Fruit fly (Drosophila melanogaster) whole organism: ENCODE results near the gene Atg8a.

Source experiments
- CG8478 ChIP-seq: fragments of >200 bp; optimal IDR thresholded peaks from 2 replicates; lab custom pipeline; 2018; ENCODE audit warnings: inconsistent platforms
- Dll ChIP-seq: fragments of >200 bp; optimal IDR thresholded peaks from 2 replicates; lab custom pipeline; 2017
- EcR ChIP-seq, 2 experiments: fragments of >200 bp; optimal IDR thresholded peaks; 2 replicates each; lab custom pipeline; 2017; ENCODE audit warnings: missing biosample characterization in 2 of 2, missing genetic modification characterization in 2 of 2, missing genetic modification reagents in 2 of 2
- pan ChIP-seq: fragments of >200 bp; optimal IDR thresholded peaks from 2 replicates; lab custom pipeline; 2017
- psq ChIP-seq: fragments of >200 bp; optimal IDR thresholded peaks from 2 replicates; lab custom pipeline; 2017
- usp ChIP-seq: fragments of >200 bp; optimal IDR thresholded peaks from 2 replicates; lab custom pipeline; 2017; ENCODE audit warnings: missing biosample characterization, missing genetic modification characterization, mixed read lengths

The Atg8a gene

DNA sequence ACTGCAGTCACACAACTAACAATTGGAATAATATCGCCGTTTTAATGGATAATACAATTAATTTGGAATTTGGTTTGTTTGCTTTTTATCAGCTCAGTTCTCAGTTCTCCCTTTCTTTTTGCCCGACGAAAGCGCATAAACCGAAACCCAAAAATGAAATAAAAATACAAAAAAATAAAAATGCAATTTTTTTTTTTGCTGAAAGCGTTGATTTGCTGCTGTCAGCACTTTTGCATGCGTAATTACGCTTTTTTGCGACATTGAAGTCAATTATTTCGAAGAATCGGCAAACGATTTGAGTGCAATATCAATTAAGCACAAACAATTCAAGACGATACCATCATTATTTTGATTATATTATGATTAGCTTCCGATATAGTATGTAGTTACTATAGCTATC is 40.8 kb downstream of the Atg8a start:
- TF ChIP-seq Dll (lab: Kevin White, UChicago) = no peak
- TF ChIP-seq CG8478 (lab: Kevin White, UChicago) = no peak
- TF ChIP-seq psq (lab: Kevin White, UChicago) = no peak
- no peak for TF ChIP-seq pan (lab: Kevin White, UChicago)
- no peak for TF ChIP-seq EcR (GFP tag; optimal IDR thresholded peaks at IDR 0.05; lab: Kevin White, UChicago)

dm6 chrX:10726105-10726694 is 41.9 kb downstream of the Atg8a start:
- TF ChIP-seq usp (GFP tag; lab: Kevin White, UChicago) (no peak), pan (lab: Kevin White, UChicago) (no peak), Dll (lab: Kevin White, UChicago) (no peak), psq (lab: Kevin White, UChicago) (no peak), EcR (GFP tag; optimal IDR thresholded peaks at IDR 0.05; lab: Kevin White, UChicago) (no peak), CG8478 (lab: Kevin White, UChicago) (no peak)

DNA sequence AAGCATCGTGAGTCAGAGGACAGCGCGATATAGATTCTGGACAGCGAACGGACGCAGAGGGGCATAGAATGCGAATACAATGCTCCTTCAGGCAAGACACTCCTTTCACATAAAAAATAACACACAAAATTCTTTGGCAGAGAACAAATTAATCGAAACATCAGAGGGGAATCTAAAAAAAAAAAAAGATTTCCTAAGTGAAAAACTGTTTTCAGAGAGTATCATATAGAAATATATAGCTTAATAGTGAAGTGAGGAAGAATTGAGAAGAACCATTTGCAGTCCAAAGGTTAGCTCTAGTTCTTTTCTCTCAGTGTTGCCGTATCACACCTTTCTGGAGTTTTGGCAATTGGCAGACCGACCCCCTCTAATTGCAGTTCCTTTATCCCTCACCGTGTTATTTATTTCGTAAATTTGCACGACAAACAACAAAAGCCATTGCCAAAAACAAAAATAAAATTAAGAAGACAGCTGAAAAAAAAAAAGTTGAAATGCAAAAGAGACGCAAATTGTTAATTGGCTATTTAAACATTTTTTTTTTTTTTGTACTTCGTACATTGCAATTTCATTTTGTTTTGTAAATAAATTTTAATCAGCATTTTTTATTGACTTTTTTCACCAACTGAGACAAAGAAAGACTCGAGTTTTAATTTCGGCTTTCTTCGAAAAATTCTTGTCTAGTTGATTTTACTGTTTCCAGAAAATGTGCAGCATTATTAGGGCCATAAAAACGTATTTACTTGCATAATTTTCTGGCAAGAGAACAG is 44.5 kb downstream of the Atg8a start:
- TF ChIP-seq pan (lab: Kevin White, UChicago) = no peak
- TF ChIP-seq usp (GFP tag; lab: Kevin White, UChicago) = no peak
- no peak for TF ChIP-seq CG8478 (lab: Kevin White, UChicago)
- TF ChIP-seq Dll (lab: Kevin White, UChicago) = no peak
- TF ChIP-seq EcR (GFP tag; optimal IDR thresholded peaks at IDR 0.05; lab: Kevin White, UChicago) = no peak
- no peak for TF ChIP-seq psq (lab: Kevin White, UChicago)

DNA sequence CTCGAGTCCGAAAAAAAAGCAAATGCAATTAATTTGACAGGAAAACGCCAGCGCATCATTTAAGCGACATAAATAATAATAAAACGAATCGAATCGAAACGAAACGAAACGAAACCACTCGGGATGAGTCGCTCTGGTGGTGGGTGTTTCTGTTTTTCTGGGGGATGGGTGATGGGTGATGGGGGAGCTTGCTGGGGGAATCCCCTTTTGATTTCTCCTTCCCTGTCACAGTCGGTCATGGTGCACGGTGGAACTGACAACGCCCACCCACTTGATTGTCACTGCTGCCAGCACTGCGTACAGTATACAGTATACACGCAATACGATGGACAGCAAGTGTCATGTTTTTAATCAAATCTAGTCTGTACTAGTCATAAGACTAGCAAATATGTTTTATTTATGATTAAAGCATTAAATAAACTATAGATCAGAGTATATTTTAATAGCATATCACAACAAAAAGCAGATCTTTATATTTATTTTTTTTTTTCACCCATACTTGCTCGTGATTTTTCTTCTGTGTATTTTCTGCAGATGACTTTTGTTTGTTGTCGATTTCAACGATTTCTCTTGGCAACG is 46.1 kb downstream of the Atg8a start:
- no peak for TF ChIP-seq pan (lab: Kevin White, UChicago)
- TF ChIP-seq Dll (lab: Kevin White, UChicago) = no peak
- no peak for TF ChIP-seq CG8478 (lab: Kevin White, UChicago)
- no peak for TF ChIP-seq psq (lab: Kevin White, UChicago)

DNA sequence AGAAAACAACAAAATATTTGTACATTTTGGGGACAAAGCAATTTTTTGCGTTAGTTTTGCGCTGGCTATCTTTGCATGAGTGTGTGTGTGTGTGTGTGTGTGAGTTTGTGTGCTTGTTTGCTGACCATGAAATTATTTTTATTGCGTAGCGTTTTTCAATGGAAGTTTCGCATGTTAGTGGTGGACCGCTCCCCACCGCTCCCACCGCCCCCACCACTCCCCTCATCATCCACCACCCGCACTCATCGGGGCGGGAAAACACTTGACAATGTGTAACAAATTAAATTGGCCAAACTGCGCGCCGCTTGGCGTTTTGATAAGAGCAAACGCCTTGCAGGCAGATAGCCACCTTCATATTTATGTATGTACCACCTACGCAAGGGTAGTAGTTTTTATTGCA is 48.9 kb downstream of the Atg8a start:
- TF ChIP-seq Dll (lab: Kevin White, UChicago) (no peak), CG8478 (lab: Kevin White, UChicago) (no peak), pan (lab: Kevin White, UChicago) (no peak), EcR (GFP tag; optimal IDR thresholded peaks at IDR 0.05; lab: Kevin White, UChicago) (no peak), usp (GFP tag; lab: Kevin White, UChicago) (no peak), psq (lab: Kevin White, UChicago) (no peak)

dm6 chrX:10717869-10718268 is 50.3 kb downstream of the Atg8a start:
- TF ChIP-seq Dll (lab: Kevin White, UChicago) = no peak
- TF ChIP-seq CG8478 (lab: Kevin White, UChicago) = no peak
- no peak for TF ChIP-seq usp (GFP tag; lab: Kevin White, UChicago)
- no peak for TF ChIP-seq psq (lab: Kevin White, UChicago)
- no peak for TF ChIP-seq pan (lab: Kevin White, UChicago)
- TF ChIP-seq EcR (GFP tag; optimal IDR thresholded peaks at IDR 0.05; lab: Kevin White, UChicago) = no peak
